Worm (Caenorhabditis elegans) whole organism, young adult: ENCODE results near the gene F35E12.10.

ENCODE experiments used
- B0336.3 ChIP-seq: fragments of 200-800 bp; sonication (Bioruptor generic); IDR thresholded peaks from 2 replicates; pipeline ENCODE4 v1.3.6; 2022; ENCODE audit warnings: missing genetic modification characterization, missing compliant biosample characterization
- D2030.7 ChIP-seq: fragments of 200-800 bp; sonication (Bioruptor generic); IDR thresholded peaks from 2 replicates; pipeline ENCODE4 v1.3.6; 2022; ENCODE audit warnings: missing genetic modification reagents, missing genetic modification characterization, missing compliant biosample characterization
- F10E7.11 ChIP-seq: sonication (generic microtip); optimal IDR thresholded peaks from 2 replicates; lab custom pipeline; 2017; ENCODE audit warnings: mild to moderate bottlenecking, missing genetic modification characterization, moderate library complexity, missing compliant biosample characterization
- F33H1.4 ChIP-seq: fragments of 200-800 bp; sonication (Bioruptor generic); IDR thresholded peaks from 2 replicates; pipeline ENCODE4 v1.3.6; 2022; ENCODE audit warnings: missing genetic modification reagents, missing genetic modification characterization, missing compliant biosample characterization
- F37B4.10 ChIP-seq: fragments of 200-800 bp; sonication (Bioruptor generic); IDR thresholded peaks from 2 replicates; pipeline ENCODE4 v1.3.6; 2022; ENCODE audit warnings: missing genetic modification characterization, missing compliant biosample characterization
- F57A8.1 ChIP-seq: fragments of 200-800 bp; sonication (Bioruptor generic); optimal IDR thresholded peaks from 2 replicates; lab custom pipeline; 2018; ENCODE audit warnings: mild to moderate bottlenecking, missing genetic modification characterization, moderate library complexity, missing compliant biosample characterization
- F57C9.4 ChIP-seq: sonication (generic microtip); optimal IDR thresholded peaks from 2 replicates; lab custom pipeline; 2017; ENCODE audit warnings: mild to moderate bottlenecking, missing genetic modification characterization, missing compliant biosample characterization
- K11D2.4 ChIP-seq: fragments of 200-800 bp; sonication (Bioruptor generic); IDR thresholded peaks from 2 replicates; pipeline ENCODE4 v1.3.6; 2022; ENCODE audit warnings: missing genetic modification reagents, missing genetic modification characterization, missing compliant biosample characterization
- K12H6.12 ChIP-seq: fragments of 200-800 bp; sonication (Bioruptor generic); optimal IDR thresholded peaks from 2 replicates; lab custom pipeline; 2018; ENCODE audit warnings: mild to moderate bottlenecking, missing genetic modification characterization, missing compliant biosample characterization
- T07F8.4 ChIP-seq: sonication (generic microtip); optimal IDR thresholded peaks from 2 replicates; lab custom pipeline; 2016; ENCODE audit warnings: mild to moderate bottlenecking, missing genetic modification characterization, moderate library complexity, missing compliant biosample characterization
- Y53G8AR.9 ChIP-seq: fragments of 200-800 bp; sonication (Bioruptor generic); conservative IDR thresholded peaks from 2 replicates; pipeline ENCODE4 v1.3.6; 2022; ENCODE audit warnings: missing genetic modification reagents, missing genetic modification characterization, missing compliant biosample characterization
- Y56A3A.18 ChIP-seq: fragments of 200-800 bp; sonication (Bioruptor generic); IDR thresholded peaks from 2 replicates; pipeline ENCODE4 v1.3.6; 2022; ENCODE audit warnings: missing genetic modification reagents, missing genetic modification characterization, missing compliant biosample characterization
- attf-5 ChIP-seq: fragments of 200-800 bp; sonication (Bioruptor generic); optimal IDR thresholded peaks from 2 replicates; lab custom pipeline; 2018; ENCODE audit warnings: mild to moderate bottlenecking, missing genetic modification characterization, missing compliant biosample characterization
- attf-6 ChIP-seq: fragments of 200-800 bp; sonication (Bioruptor generic); IDR thresholded peaks from 2 replicates; pipeline ENCODE4 v1.3.6; 2022; ENCODE audit warnings: missing genetic modification reagents, missing genetic modification characterization, missing compliant biosample characterization
- bed-1 ChIP-seq: fragments of 200-800 bp; sonication (Bioruptor generic); IDR thresholded peaks from 2 replicates; pipeline ENCODE4 v1.3.6; 2022; ENCODE audit warnings: missing genetic modification reagents, missing genetic modification characterization, missing compliant biosample characterization
- cebp-1 ChIP-seq, 2 experiments: fragments of 200-800 bp in 1 of 2; sonication (Bioruptor generic) in 1 of 2; sonication (generic microtip) in 1 of 2; IDR thresholded peaks in 1 of 2; optimal IDR thresholded peaks in 1 of 2; 2 replicates each; pipeline versions ENCODE4 v1.3.6 to Lab custom; 2017 to 2022; ENCODE audit warnings: missing compliant biosample characterization in 2 of 2, missing genetic modification characterization in 2 of 2, mild to moderate bottlenecking in 1 of 2, missing genetic modification reagents in 1 of 2, moderate library complexity in 1 of 2
- cebp-2 ChIP-seq: fragments of 200-800 bp; sonication (Bioruptor generic); IDR thresholded peaks from 2 replicates; pipeline ENCODE4 v1.3.6; 2022; ENCODE audit warnings: missing genetic modification characterization, missing compliant biosample characterization
- dox-1 ChIP-seq: fragments of 200-800 bp; sonication (Bioruptor generic); IDR thresholded peaks from 2 replicates; pipeline ENCODE4 v1.3.6; 2022; ENCODE audit warnings: missing genetic modification reagents, missing genetic modification characterization, missing compliant biosample characterization
- dpl-1 ChIP-seq: fragments of 150-350 bp; optimal IDR thresholded peaks from 2 replicates; lab custom pipeline; 2014; ENCODE audit warnings: missing biosample characterization, missing genetic modification reagents, missing genetic modification characterization
- hlh-12 ChIP-seq: sonication (generic microtip); optimal IDR thresholded peaks from 2 replicates; lab custom pipeline; 2016; ENCODE audit warnings: missing genetic modification characterization, missing compliant biosample characterization
- hlh-26 ChIP-seq: fragments of 200-800 bp; sonication (Bioruptor generic); conservative IDR thresholded peaks from 2 replicates; pipeline ENCODE4 v1.3.6; 2022; ENCODE audit warnings: missing genetic modification reagents, missing genetic modification characterization, missing compliant biosample characterization
- hmg-1.2 ChIP-seq: fragments of 200-800 bp; sonication (Bioruptor generic); IDR thresholded peaks from 2 replicates; pipeline ENCODE4 v1.3.6; 2022; ENCODE audit warnings: missing genetic modification reagents, missing genetic modification characterization, missing compliant biosample characterization
- hmg-20 ChIP-seq: fragments of 200-800 bp; sonication (Bioruptor generic); IDR thresholded peaks from 2 replicates; pipeline ENCODE4 v1.3.6; 2022; ENCODE audit warnings: missing genetic modification reagents, missing genetic modification characterization, missing compliant biosample characterization
- lag-1 ChIP-seq: fragments of 200-800 bp; sonication (Bioruptor generic); IDR thresholded peaks from 2 replicates; pipeline ENCODE4 v1.3.6; 2022; ENCODE audit warnings: missing genetic modification reagents, missing genetic modification characterization, missing compliant biosample characterization
- let-607 ChIP-seq, 2 experiments: fragments of 200-800 bp in 1 of 2; sonication (Bioruptor generic) in 1 of 2; sonication (generic microtip) in 1 of 2; optimal IDR thresholded peaks; 2 replicates each; lab custom pipeline; 2016 to 2018; ENCODE audit warnings: mild to moderate bottlenecking in 2 of 2, missing compliant biosample characterization in 2 of 2, missing genetic modification characterization in 2 of 2, moderate library complexity in 2 of 2, missing genotype in 1 of 2
- lin-40 ChIP-seq: sonication (generic microtip); optimal IDR thresholded peaks from 2 replicates; lab custom pipeline; 2016; ENCODE audit warnings: missing genetic modification characterization, mild to moderate bottlenecking, missing compliant biosample characterization, missing genotype, missing genetic modification reagents
- lin-54 ChIP-seq: fragments of 200-800 bp; sonication (Bioruptor generic); optimal IDR thresholded peaks from 2 replicates; lab custom pipeline; 2018; ENCODE audit warnings: mild to moderate bottlenecking, missing genetic modification characterization, missing compliant biosample characterization
- madf-10 ChIP-seq: sonication (generic microtip); optimal IDR thresholded peaks from 2 replicates; lab custom pipeline; 2016; ENCODE audit warnings: mild to moderate bottlenecking, missing genetic modification characterization, missing compliant biosample characterization
- mel-28 ChIP-seq: sonication (generic microtip); optimal IDR thresholded peaks from 2 replicates; lab custom pipeline; 2016; ENCODE audit warnings: borderline replicate concordance, mild to moderate bottlenecking, missing genetic modification characterization, missing compliant biosample characterization
- nfyb-1 ChIP-seq: fragments of 200-800 bp; sonication (Bioruptor generic); IDR thresholded peaks from 2 replicates; pipeline ENCODE4 v1.3.6; 2022; ENCODE audit warnings: missing genetic modification reagents, missing genetic modification characterization, missing compliant biosample characterization
- nhr-179 ChIP-seq: sonication (generic microtip); optimal IDR thresholded peaks from 2 replicates; lab custom pipeline; 2016; ENCODE audit warnings: mild to moderate bottlenecking, missing genetic modification characterization, missing compliant biosample characterization
- rcor-1 ChIP-seq: fragments of 200-800 bp; sonication (Bioruptor generic); IDR thresholded peaks from 2 replicates; pipeline ENCODE4 v1.3.6; 2022; ENCODE audit warnings: missing genetic modification reagents, missing genetic modification characterization, missing compliant biosample characterization
- sea-2 ChIP-seq: fragments of 200-800 bp; sonication (Bioruptor generic); IDR thresholded peaks from 2 replicates; pipeline ENCODE4 v1.3.6; 2022; ENCODE audit warnings: missing genetic modification characterization, missing compliant biosample characterization
- snpc-3.4 ChIP-seq: sonication (generic microtip); optimal IDR thresholded peaks from 2 replicates; lab custom pipeline; 2017; ENCODE audit warnings: missing genetic modification characterization, mild to moderate bottlenecking, missing compliant biosample characterization, antibody characterized with exemption, moderate library complexity, missing genotype, missing genetic modification reagents
- snpc-4 ChIP-seq, 5 experiments: fragments of 150-350 bp in 1 of 5; sonication (generic microtip) in 4 of 5; optimal IDR thresholded peaks; 2 replicates each; lab custom pipeline; 2014 to 2018; ENCODE audit warnings: missing genetic modification characterization in 5 of 5, missing biosample characterization in 3 of 5, antibody characterized with exemption in 2 of 5, mild to moderate bottlenecking in 2 of 5, missing compliant biosample characterization in 2 of 5, missing genotype in 2 of 5, moderate library complexity in 2 of 5, missing genetic modification reagents in 1 of 5
- somi-1 ChIP-seq: fragments of 200-800 bp; sonication (Bioruptor generic); optimal IDR thresholded peaks from 2 replicates; lab custom pipeline; 2018; ENCODE audit warnings: mild to moderate bottlenecking, missing genetic modification characterization, missing compliant biosample characterization
- sptf-2 ChIP-seq: fragments of 200-800 bp; sonication (Bioruptor generic); optimal IDR thresholded peaks from 2 replicates; lab custom pipeline; 2018; ENCODE audit warnings: mild to moderate bottlenecking, missing genetic modification characterization, missing compliant biosample characterization
- unc-62 ChIP-seq: fragments of 150-350 bp; optimal IDR thresholded peaks from 2 replicates; lab custom pipeline; 2014; ENCODE audit warnings: missing biosample characterization, missing genetic modification reagents, missing genetic modification characterization
- xnd-1 ChIP-seq: sonication (generic microtip); optimal IDR thresholded peaks from 2 replicates; lab custom pipeline; 2016; ENCODE audit warnings: missing genotype, missing genetic modification reagents, missing genetic modification characterization, missing compliant biosample characterization
- zfh-2 ChIP-seq: fragments of 200-800 bp; sonication (Bioruptor generic); conservative IDR thresholded peaks from 2 replicates; pipeline ENCODE4 v1.3.6; 2022; ENCODE audit warnings: missing genetic modification reagents, missing genetic modification characterization, missing compliant biosample characterization
- ztf-26 ChIP-seq: sonication (generic microtip); optimal IDR thresholded peaks from 2 replicates; lab custom pipeline; 2017; ENCODE audit warnings: missing genetic modification characterization, missing compliant biosample characterization
- ztf-28 ChIP-seq: fragments of 200-800 bp; sonication (Bioruptor generic); IDR thresholded peaks from 2 replicates; pipeline ENCODE4 v1.3.6; 2022; ENCODE audit warnings: missing genetic modification reagents, missing genetic modification characterization, missing compliant biosample characterization

F35E12.10 gene

DNA sequence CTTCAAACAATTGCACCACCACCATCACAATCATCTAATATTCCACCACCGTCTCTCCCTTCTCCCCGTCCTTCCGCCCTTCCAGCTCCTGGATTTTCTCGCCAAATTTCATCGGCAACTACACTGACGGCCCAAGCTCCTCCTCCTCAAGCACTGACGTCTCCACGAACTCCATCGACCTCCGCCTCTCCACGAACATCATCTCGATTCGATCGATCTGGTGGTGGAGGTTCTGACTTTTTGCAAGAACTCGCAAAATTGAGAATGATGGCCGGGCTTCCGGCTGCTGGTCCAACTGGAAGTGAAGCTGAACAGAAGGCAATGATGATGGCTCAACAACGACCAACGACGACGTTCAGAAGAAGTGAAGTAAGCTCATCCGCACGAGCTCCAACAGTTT is 45.5 kb upstream of the F35E12.10 start:
- TF ChIP-seq dox-1 (GFP tag; lab: Robert Waterston, UW) (0 out of 2 replicates have a peak, but pooled peaks have one; percentile 38), rcor-1 (no peak), zfh-2 (GFP tag; lab: Robert Waterston, UW) (peak; percentile 72)

DNA sequence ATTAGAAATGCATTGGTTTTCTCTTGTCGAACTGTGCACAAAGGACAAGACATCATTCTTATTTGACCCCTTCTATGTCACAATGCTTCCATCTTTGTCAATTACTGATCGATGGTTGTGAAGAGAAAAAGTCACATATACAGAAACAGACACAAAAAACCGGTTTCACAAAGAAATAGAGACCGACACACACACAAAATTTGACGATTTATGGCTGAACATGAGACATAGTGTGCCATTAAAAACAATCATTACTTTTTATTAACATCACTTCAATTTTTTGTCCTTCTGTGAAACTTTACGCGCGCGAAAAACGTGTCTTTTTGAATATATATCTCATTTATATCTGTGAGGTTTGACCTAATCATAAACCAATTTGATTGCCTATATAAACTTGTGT is 42.0 kb upstream of the F35E12.10 start:
- TF ChIP-seq snpc-4 (GFP tag; optimal IDR thresholded peaks at IDR 0.05; lab: Kevin White, UChicago) = no peak
- no peak for TF ChIP-seq snpc-4 (tag; optimal IDR thresholded peaks at IDR 0.05; lab: Kevin White, UChicago)
- TF ChIP-seq let-607 (tag; optimal IDR thresholded peaks at IDR 0.05; lab: Kevin White, UChicago) = no peak
- no peak for TF ChIP-seq mel-28
- no peak for TF ChIP-seq K12H6.12 (tag; lab: Kevin White, UChicago)
- no peak for TF ChIP-seq ztf-28 (GFP tag; lab: Robert Waterston, UW)
- TF ChIP-seq sea-2 (GFP tag; lab: Robert Waterston, UW) = no peak
- no peak for TF ChIP-seq bed-1
- no peak for TF ChIP-seq lin-40

DNA sequence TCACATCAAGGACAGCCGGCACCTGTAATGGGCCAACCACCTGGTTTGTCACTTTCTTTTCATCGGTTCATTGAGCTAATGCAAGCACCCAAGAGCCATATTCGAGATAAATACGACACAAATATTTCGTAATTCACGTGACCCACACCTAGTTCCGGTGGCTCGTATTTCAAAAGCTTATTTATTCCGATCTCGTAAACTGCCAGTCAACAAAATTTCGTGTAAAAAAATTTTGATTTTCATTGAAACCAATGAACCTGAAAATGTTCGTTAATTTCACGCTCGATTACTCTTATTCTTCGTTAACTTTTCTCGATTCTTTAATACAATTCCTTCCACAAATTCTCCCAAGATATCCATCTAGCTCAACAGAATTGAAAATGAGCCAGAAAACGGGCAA is 41.6 kb upstream of the F35E12.10 start:
- no peak for TF ChIP-seq cebp-1 (GFP tag; IDR thresholded peaks at IDR 0.05; lab: Robert Waterston, UW)
- TF ChIP-seq cebp-1 (tag; optimal IDR thresholded peaks at IDR 0.05; lab: Kevin White, UChicago) = peak; percentile 57
- no peak for TF ChIP-seq hmg-1.2 (GFP tag; lab: Robert Waterston, UW)

DNA sequence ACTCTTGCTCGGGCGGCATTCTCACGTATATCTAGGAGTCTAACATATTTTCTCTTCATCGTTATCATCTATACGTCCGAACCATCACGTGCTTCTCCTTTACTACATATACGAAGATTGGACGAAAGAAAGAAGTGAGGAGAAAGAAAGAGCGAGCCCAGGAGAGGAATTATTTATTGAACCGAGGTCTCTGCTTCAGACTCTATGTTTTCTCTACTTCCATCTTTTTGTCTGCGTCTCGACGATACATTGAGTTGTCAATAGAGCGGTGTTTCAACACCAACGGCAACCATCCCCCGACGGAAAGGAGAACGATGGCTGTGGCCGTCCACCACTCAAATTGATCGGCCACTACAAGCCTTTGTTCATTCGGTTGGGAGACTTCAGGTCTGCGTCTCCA is 40.8 kb upstream of the F35E12.10 start:
- no peak for TF ChIP-seq xnd-1 (tag; lab: Kevin White, UChicago)
- no peak for TF ChIP-seq nfyb-1 (GFP tag; lab: Robert Waterston, UW)
- peak; percentile 39; the same call in 1 of the 2 replicates for TF ChIP-seq B0336.3 (GFP tag; lab: Robert Waterston, UW)
- no peak for TF ChIP-seq attf-6
- TF ChIP-seq madf-10 (tag; lab: Kevin White, UChicago) = peak; percentile 61
- TF ChIP-seq snpc-3.4 = no peak
- TF ChIP-seq K12H6.12 (tag; lab: Kevin White, UChicago) = peak; percentile 84
- no peak for TF ChIP-seq F33H1.4 (GFP tag; lab: Robert Waterston, UW)
- no peak for TF ChIP-seq F37B4.10 (GFP tag; lab: Robert Waterston, UW)
- 0 out of 2 replicates have a peak, but pooled peaks have one; percentile 51 for TF ChIP-seq Y56A3A.18 (GFP tag; lab: Robert Waterston, UW)
- TF ChIP-seq attf-5 (GFP tag; lab: Kevin White, UChicago) = peak; percentile 93
- TF ChIP-seq F57C9.4 (tag; lab: Kevin White, UChicago) = no peak
- no peak for TF ChIP-seq Y53G8AR.9 (GFP tag; lab: Robert Waterston, UW)
- TF ChIP-seq lin-40 = peak; percentile 62
- peak; percentile 51 for TF ChIP-seq lin-54
- TF ChIP-seq cebp-2 (GFP tag; lab: Robert Waterston, UW) = no peak
- TF ChIP-seq cebp-1 (GFP tag; IDR thresholded peaks at IDR 0.05; lab: Robert Waterston, UW) = peak; percentile 72; the same call in 1 of the 2 replicates
- TF ChIP-seq cebp-1 (tag; optimal IDR thresholded peaks at IDR 0.05; lab: Kevin White, UChicago) = peak; percentile 88
- TF ChIP-seq T07F8.4 (tag; lab: Kevin White, UChicago) = no peak
- no peak for TF ChIP-seq hlh-12 (tag; lab: Kevin White, UChicago)
- TF ChIP-seq zfh-2 (GFP tag; lab: Robert Waterston, UW) = peak; percentile 85
- TF ChIP-seq lag-1 (GFP tag; lab: Robert Waterston, UW) = no peak
- TF ChIP-seq K11D2.4 (GFP tag; lab: Robert Waterston, UW) = 0 out of 2 replicates have a peak, but pooled peaks have one; percentile 27
- no peak for TF ChIP-seq hlh-26
- TF ChIP-seq hmg-20 (GFP tag; lab: Robert Waterston, UW) = no peak
- TF ChIP-seq somi-1 (GFP tag; lab: Kevin White, UChicago) = peak; percentile 20
- peak; percentile 1 for TF ChIP-seq dpl-1 (GFP tag; lab: Kevin White, UChicago)
- no peak for TF ChIP-seq F10E7.11
- TF ChIP-seq D2030.7 (GFP tag; lab: Robert Waterston, UW) = no peak
- TF ChIP-seq ztf-26 = no peak
- no peak for TF ChIP-seq F57A8.1 (GFP tag; lab: Kevin White, UChicago)
- TF ChIP-seq unc-62 (GFP tag; lab: Kevin White, UChicago) = peak; percentile 44
- TF ChIP-seq nhr-179 (tag; lab: Kevin White, UChicago) = no peak
- no peak for TF ChIP-seq sptf-2
